Worm (Caenorhabditis elegans): ENCODE data around the gene T07F10.5.

The T07F10.5 gene

DNA sequence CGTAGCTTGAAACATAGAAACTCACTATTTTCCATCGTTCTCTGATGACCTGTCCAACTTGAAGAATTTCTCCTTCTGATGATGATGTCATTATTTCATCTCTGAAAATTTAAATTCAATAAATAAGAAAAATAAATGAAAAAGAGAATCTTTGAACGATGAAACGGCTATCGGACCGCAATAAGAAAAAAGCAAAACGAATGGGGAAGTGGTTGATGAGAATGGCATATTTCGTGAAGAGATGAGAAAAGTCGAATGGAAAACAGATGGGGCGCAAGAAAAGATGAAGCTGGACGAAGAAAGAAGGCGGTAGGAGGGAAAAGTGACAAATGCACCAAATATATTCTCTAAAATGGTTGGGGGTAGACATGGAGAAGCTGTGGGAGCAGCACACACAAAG is 30.1 kb downstream of the T07F10.5 start, which contains the start of gene ttbk-7:
Gene ttbk-7, minus strand, starts transcription at position 101 of the 400 bp plus-strand sequence.
- no peak for TF ChIP-seq sdc-2 (tag; optimal IDR thresholded peaks at IDR 0.05)
- no peak for TF ChIP-seq rnt-1 (tag; optimal IDR thresholded peaks at IDR 0.05)
- TF ChIP-seq fkh-6 (tag; optimal IDR thresholded peaks at IDR 0.05), result peak; percentile 21
- no peak for TF ChIP-seq eyg-1 (tag; optimal IDR thresholded peaks at IDR 0.05)
- no peak for TF ChIP-seq Y22D7AL.16 (tag; optimal IDR thresholded peaks at IDR 0.05)
- TF ChIP-seq unc-42 (tag; optimal IDR thresholded peaks at IDR 0.05), result peak; percentile 9
- no peak for TF ChIP-seq sox-4 (tag; optimal IDR thresholded peaks at IDR 0.05)
- no peak for TF ChIP-seq unc-55 (GFP tag; optimal IDR thresholded peaks at IDR 0.05)
- no peak for TF ChIP-seq pha-2 (tag; optimal IDR thresholded peaks at IDR 0.05)
- no peak for TF ChIP-seq nhr-11 (tag; optimal IDR thresholded peaks at IDR 0.05)
- TF ChIP-seq nfya-1 (tag; optimal IDR thresholded peaks at IDR 0.05), result no peak
- no peak for TF ChIP-seq ahr-1 (tag; optimal IDR thresholded peaks at IDR 0.05)
- peak; percentile 33 for TF ChIP-seq hlh-8 (tag; optimal IDR thresholded peaks at IDR 0.05)
- TF ChIP-seq elt-2 (tag; optimal IDR thresholded peaks at IDR 0.05), result no peak
- TF ChIP-seq hlh-6 (tag; optimal IDR thresholded peaks at IDR 0.05), result no peak
- no peak for TF ChIP-seq ceh-22 (tag; optimal IDR thresholded peaks at IDR 0.05)

ce11 chrV:12896850-12897249 is 31.1 kb downstream of the T07F10.5 start:
- TF ChIP-seq unc-55 (GFP tag; optimal IDR thresholded peaks at IDR 0.05) (peak; percentile 47), ceh-48 (tag; optimal IDR thresholded peaks at IDR 0.05) (no peak)

- TF ChIP-seq tbx-2 (tag; optimal IDR thresholded peaks at IDR 0.05) (peak; percentile 27), unc-42 (tag; optimal IDR thresholded peaks at IDR 0.05) (peak; percentile 92), pha-2 (tag; optimal IDR thresholded peaks at IDR 0.05) (no peak), fkh-6 (tag; optimal IDR thresholded peaks at IDR 0.05) (no peak), T23F11.4 (GFP tag; optimal IDR thresholded peaks at IDR 0.05) (no peak), ceh-9 (tag; optimal IDR thresholded peaks at IDR 0.05) (no peak), pax-1 (tag; optimal IDR thresholded peaks at IDR 0.05) (peak; percentile 55), gmeb-2 (tag; optimal IDR thresholded peaks at IDR 0.05) (no peak), K02D7.2 (tag; optimal IDR thresholded peaks at IDR 0.05) (no peak), ceh-31 (tag; optimal IDR thresholded peaks at IDR 0.05) (peak; percentile 64)
These were observed 31.6 kb downstream of the T07F10.5 start for ce11 chrV:12897338-12897737.

DNA sequence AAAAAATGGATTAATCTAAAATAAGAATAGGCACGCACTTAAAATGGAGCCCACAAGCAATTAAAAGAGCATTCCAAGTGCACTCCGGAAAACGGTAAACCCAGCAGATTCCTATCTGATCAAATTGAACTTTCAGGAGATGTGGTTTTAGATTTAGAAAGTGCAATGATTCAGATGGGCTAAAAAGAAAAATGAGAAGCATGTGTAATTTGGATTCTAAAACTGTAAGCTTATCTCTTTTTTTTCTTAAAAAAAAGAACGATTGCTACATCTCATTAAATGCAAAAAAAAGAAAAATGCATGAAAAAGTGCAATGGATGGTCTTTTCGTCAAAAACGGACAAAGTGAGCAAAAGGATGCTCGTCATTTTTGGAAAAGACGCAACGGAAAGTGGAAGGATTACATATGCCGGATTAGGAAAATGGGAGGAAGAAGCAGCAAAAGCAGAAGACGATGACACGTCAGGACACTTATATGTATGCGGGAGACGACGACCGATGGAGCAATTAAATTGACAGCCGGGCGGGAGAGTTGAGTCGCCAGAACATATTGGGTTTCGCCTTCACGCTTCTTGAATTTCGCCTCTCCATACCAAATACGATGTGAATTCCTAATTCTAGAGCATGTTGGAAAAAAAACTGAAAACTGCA is 33.0 kb downstream of the T07F10.5 start:
- TF ChIP-seq ceh-45 (GFP tag; IDR thresholded peaks at IDR 0.05) (no peak), ceh-34 (tag; optimal IDR thresholded peaks at IDR 0.05) (peak; percentile 47), ref-2 (tag; optimal IDR thresholded peaks at IDR 0.05) (no peak), C38D4.7 (GFP tag; optimal IDR thresholded peaks at IDR 0.05) (no peak), ceh-19 (GFP tag; optimal IDR thresholded peaks at IDR 0.05) (peak; percentile 40), fax-1 (tag; optimal IDR thresholded peaks at IDR 0.05) (no peak)

DNA sequence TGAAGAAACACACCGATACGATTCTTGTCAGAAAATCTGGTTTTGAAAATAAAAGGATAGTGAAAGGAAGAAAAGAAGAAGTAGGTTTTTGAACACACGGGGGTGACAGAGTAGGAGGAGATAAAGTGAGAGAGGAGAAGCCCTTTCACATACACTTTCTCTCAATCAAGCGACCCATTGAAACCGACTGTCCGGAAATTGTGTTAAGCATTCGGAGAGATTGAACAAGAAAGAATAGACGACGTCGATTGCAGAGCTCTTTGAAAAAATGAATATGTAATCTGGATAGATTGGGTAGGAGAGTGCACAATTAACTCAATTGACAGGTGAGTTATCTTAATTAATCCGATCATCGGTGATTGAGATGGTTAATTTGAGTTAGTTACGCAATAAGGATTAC is 35.6 kb downstream of the T07F10.5 start:
- no peak for TF ChIP-seq lin-11 (tag; optimal IDR thresholded peaks at IDR 0.05)
- TF ChIP-seq pha-2 (tag; optimal IDR thresholded peaks at IDR 0.05), result no peak
- no peak for TF ChIP-seq ztf-16 (tag; optimal IDR thresholded peaks at IDR 0.05)
- no peak for TF ChIP-seq pax-1 (tag; optimal IDR thresholded peaks at IDR 0.05)
- no peak for TF ChIP-seq sdc-2 (tag; optimal IDR thresholded peaks at IDR 0.05)
- TF ChIP-seq unc-42 (tag; optimal IDR thresholded peaks at IDR 0.05), result peak; percentile 95
- TF ChIP-seq unc-3 (GFP tag; conservative IDR thresholded peaks at IDR 0.05), result no peak
- TF ChIP-seq unc-3 (tag; optimal IDR thresholded peaks at IDR 0.05), result no peak
- no peak for TF ChIP-seq ceh-48 (tag; optimal IDR thresholded peaks at IDR 0.05)
- TF ChIP-seq madf-2 (tag; optimal IDR thresholded peaks at IDR 0.05), result no peak
